Fruit fly (Drosophila melanogaster): ENCODE measurements around the gene CG12655.
"Not testable (repeated sequence)": the region's sequence is repeated elsewhere in the genome, so short reads cannot be mapped to it uniquely, and the experiment has no call there.

CG12655 gene

DNA sequence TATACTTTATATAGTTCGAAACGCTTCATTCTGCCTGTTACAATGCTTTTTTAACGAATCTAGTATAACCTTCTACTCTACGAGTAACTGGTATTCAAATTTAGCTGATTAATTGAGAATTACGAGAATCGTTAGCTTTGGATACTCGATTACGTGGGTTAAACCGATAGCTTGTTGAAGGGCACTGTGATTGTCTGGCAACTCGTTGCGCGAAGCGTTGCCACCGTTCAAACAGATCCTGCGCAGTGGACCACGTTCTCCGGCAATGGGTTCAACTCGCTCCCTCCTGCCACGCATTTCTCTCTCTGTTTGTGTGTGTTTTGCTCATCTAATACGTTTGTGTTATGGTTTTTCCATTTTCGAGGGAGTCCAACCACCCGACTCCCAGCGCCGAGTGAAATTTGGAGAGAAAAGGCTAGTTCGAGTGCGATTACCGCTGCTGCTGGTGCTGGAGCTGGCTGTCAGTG is 1.7 kb upstream of the CG12655 start, which contains the start of gene Nep3:
Gene Nep3, plus strand, starts transcription at position 417 of the 467 bp plus-strand sequence.
- TF ChIP-seq Dfd (GFP tag; optimal IDR thresholded peaks at IDR 0.05) = no peak
- TF ChIP-seq dsf (GFP tag; optimal IDR thresholded peaks at IDR 0.05; ENCODE audit: borderline replicate concordance) = no peak
- no peak for TF ChIP-seq ey (GFP tag; optimal IDR thresholded peaks at IDR 0.05)
- no peak for TF ChIP-seq Hr78 (GFP tag; optimal IDR thresholded peaks at IDR 0.05)
- TF ChIP-seq Dif (GFP tag; optimal IDR thresholded peaks at IDR 0.05; ENCODE audit: partially characterized antibody) = no peak
- TF ChIP-seq pan (optimal IDR thresholded peaks at IDR 0.05) = no peak
- no peak for TF ChIP-seq psq (GFP tag; optimal IDR thresholded peaks at IDR 0.05)
- no peak for TF ChIP-seq HLH106 (tag; optimal IDR thresholded peaks at IDR 0.05)
- TF ChIP-seq usp (GFP tag; optimal IDR thresholded peaks at IDR 0.05) = no peak

DNA sequence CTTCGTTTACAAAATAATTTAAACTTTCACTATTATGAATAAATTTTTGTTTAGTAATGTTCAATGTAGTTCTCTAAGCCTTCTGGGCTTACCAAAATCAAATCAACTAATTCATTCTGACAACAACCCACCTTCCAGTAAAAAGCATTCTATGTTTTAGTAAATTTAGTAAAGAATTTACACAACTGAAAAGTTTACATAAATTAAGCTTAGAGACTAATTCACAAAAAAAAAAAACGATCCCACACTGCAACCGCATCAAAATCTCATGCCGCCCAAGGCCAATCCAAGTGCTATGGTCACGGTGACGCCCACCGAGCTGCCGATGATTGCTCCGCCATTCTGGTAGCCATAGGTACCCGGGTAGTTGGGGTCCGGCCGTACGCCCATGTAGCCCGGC is 961 bp downstream of the CG12655 start, which contains the start of gene CG43784:
Gene CG43784, minus strand, starts transcription at position 101 of the 400 bp plus-strand sequence.
- TF ChIP-seq woc (GFP tag; optimal IDR thresholded peaks at IDR 0.05); dmrt93B (GFP tag; optimal IDR thresholded peaks at IDR 0.05); Hr83 (GFP tag; optimal IDR thresholded peaks at IDR 0.05; ENCODE audit: poor library complexity, severe bottlenecking): not testable (repeated sequence)

DNA sequence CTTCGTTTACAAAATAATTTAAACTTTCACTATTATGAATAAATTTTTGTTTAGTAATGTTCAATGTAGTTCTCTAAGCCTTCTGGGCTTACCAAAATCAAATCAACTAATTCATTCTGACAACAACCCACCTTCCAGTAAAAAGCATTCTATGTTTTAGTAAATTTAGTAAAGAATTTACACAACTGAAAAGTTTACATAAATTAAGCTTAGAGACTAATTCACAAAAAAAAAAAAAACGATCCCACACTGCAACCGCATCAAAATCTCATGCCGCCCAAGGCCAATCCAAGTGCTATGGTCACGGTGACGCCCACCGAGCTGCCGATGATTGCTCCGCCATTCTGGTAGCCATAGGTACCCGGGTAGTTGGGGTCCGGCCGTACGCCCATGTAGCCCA is 5.7 kb downstream of the CG12655 start, which contains the start of gene CG45494:
Gene CG45494, minus strand, starts transcription at position 101 of the 400 bp plus-strand sequence.
- TF ChIP-seq dsf (GFP tag; optimal IDR thresholded peaks at IDR 0.05; ENCODE audit: borderline replicate concordance); N (GFP tag; optimal IDR thresholded peaks at IDR 0.05); rgr (GFP tag; optimal IDR thresholded peaks at IDR 0.05): not testable (repeated sequence)

DNA sequence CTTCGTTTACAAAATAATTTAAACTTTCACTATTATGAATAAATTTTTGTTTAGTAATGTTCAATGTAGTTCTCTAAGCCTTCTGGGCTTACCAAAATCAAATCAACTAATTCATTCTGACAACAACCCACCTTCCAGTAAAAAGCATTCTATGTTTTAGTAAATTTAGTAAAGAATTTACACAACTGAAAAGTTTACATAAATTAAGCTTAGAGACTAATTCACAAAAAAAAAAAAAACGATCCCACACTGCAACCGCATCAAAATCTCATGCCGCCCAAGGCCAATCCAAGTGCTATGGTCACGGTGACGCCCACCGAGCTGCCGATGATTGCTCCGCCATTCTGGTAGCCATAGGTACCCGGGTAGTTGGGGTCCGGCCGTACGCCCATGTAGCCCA is 10.4 kb downstream of the CG12655 start, which contains the start of gene CG45493:
Gene CG45493, minus strand, starts transcription at position 101 of the 400 bp plus-strand sequence.
- not testable (repeated sequence) for TF ChIP-seq pan (optimal IDR thresholded peaks at IDR 0.05); HLH106 (tag; optimal IDR thresholded peaks at IDR 0.05); Jra (GFP tag; optimal IDR thresholded peaks at IDR 0.05)

DNA sequence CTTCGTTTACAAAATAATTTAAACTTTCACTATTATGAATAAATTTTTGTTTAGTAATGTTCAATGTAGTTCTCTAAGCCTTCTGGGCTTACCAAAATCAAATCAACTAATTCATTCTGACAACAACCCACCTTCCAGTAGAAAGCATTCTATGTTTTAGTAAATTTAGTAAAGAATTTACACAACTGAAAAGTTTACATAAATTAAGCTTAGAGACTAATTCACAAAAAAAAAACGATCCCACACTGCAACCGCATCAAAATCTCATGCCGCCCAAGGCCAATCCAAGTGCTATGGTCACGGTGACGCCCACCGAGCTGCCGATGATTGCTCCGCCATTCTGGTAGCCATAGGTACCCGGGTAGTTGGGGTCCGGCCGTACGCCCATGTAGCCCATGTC is 15.2 kb downstream of the CG12655 start, which contains the start of gene CG45492:
Gene CG45492, minus strand, starts transcription at position 101 of the 400 bp plus-strand sequence.
- TF ChIP-seq foxo (GFP tag; optimal IDR thresholded peaks at IDR 0.05); Dif (GFP tag; optimal IDR thresholded peaks at IDR 0.05; ENCODE audit: partially characterized antibody); Jra (GFP tag; optimal IDR thresholded peaks at IDR 0.05): not testable (repeated sequence)

DNA sequence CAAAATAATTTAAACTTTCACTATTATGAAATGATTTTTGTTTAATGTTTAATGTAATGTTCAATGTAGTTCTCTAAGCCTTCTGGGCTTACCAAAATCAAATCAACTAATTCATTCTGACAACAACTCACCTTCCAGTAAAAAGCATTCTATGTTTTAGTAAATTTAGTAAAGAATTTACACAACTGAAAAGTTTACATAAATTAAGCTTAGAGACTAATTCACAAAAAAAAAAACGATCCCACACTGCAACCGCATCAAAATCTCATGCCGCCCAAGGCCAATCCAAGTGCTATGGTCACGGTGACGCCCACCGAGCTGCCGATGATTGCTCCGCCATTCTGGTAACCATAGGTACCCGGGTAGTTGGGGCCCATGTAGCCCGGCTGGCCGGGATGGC is 20.3 kb downstream of the CG12655 start, which contains the start of gene CG45491:
Gene CG45491, minus strand, starts transcription at position 101 of the 400 bp plus-strand sequence.
- TF ChIP-seq h (GFP tag; optimal IDR thresholded peaks at IDR 0.05); fru (GFP tag; optimal IDR thresholded peaks at IDR 0.05); Hr83 (GFP tag; optimal IDR thresholded peaks at IDR 0.05; ENCODE audit: poor library complexity, severe bottlenecking): not testable (repeated sequence)

DNA sequence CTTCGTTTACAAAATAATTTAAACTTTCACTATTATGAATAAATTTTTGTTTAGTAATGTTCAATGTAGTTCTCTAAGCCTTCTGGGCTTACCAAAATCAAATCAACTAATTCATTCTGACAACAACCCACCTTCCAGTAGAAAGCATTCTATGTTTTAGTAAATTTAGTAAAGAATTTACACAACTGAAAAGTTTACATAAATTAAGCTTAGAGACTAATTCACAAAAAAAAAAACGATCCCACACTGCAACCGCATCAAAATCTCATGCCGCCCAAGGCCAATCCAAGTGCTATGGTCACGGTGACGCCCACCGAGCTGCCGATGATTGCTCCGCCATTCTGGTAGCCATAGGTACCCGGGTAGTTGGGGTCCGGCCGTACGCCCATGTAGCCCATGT is 25.0 kb downstream of the CG12655 start, which contains the start of gene CG45490:
Gene CG45490, minus strand, starts transcription at position 101 of the 400 bp plus-strand sequence.
- not testable (repeated sequence) for TF ChIP-seq Hr83 (GFP tag; optimal IDR thresholded peaks at IDR 0.05; ENCODE audit: poor library complexity, severe bottlenecking); psq (GFP tag; optimal IDR thresholded peaks at IDR 0.05); fru (GFP tag; optimal IDR thresholded peaks at IDR 0.05)

DNA sequence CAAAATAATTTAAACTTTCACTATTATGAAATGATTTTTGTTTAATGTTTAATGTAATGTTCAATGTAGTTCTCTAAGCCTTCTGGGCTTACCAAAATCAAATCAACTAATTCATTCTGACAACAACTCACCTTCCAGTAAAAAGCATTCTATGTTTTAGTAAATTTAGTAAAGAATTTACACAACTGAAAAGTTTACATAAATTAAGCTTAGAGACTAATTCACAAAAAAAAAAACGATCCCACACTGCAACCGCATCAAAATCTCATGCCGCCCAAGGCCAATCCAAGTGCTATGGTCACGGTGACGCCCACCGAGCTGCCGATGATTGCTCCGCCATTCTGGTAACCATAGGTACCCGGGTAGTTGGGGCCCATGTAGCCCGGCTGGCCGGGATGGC is 30.1 kb downstream of the CG12655 start, which contains the start of gene CG45489:
Gene CG45489, minus strand, starts transcription at position 101 of the 400 bp plus-strand sequence.
- not testable (repeated sequence) for TF ChIP-seq h, Sp1, N (GFP tag; optimal IDR thresholded peaks at IDR 0.05)

DNA sequence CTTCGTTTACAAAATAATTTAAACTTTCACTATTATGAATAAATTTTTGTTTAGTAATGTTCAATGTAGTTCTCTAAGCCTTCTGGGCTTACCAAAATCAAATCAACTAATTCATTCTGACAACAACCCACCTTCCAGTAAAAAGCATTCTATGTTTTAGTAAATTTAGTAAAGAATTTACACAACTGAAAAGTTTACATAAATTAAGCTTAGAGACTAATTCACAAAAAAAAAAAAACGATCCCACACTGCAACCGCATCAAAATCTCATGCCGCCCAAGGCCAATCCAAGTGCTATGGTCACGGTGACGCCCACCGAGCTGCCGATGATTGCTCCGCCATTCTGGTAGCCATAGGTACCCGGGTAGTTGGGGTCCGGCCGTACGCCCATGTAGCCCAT is 38.9 kb downstream of the CG12655 start, which contains the start of gene CG45488:
Gene CG45488, minus strand, starts transcription at position 101 of the 400 bp plus-strand sequence.
- TF ChIP-seq dsf (GFP tag; optimal IDR thresholded peaks at IDR 0.05; ENCODE audit: borderline replicate concordance); foxo (GFP tag; optimal IDR thresholded peaks at IDR 0.05); ey (GFP tag; optimal IDR thresholded peaks at IDR 0.05): not testable (repeated sequence)

Data from whole organism, wandering third instar larva.